Worm (Caenorhabditis elegans) whole organism, L2 larva: ENCODE data around the gene nas-24.

Experiments used
- F13H6.1 ChIP-seq: sonication (generic microtip); optimal IDR thresholded peaks from 2 replicates; lab custom pipeline; 2016; ENCODE audit warnings: missing genetic modification characterization, missing compliant biosample characterization
- ama-1 ChIP-seq: fragments of 150-350 bp; optimal IDR thresholded peaks from 2 replicates; lab custom pipeline; 2018; ENCODE audit warnings: inconsistent platforms
- lsy-2 ChIP-seq, 2 experiments: fragments of 150-350 bp in 1 of 2; sonication (generic microtip) in 1 of 2; optimal IDR thresholded peaks; 2 replicates each; lab custom pipeline; 2014 to 2017; ENCODE audit warnings: missing biosample characterization in 2 of 2, missing genetic modification characterization in 2 of 2
- nhr-11 ChIP-seq: fragments of 150-350 bp; optimal IDR thresholded peaks from 2 replicates; lab custom pipeline; 2014; ENCODE audit warnings: missing biosample characterization, missing genetic modification characterization
- snpc-4 ChIP-seq: fragments of 150-350 bp; optimal IDR thresholded peaks from 2 replicates; lab custom pipeline; 2014; ENCODE audit warnings: missing biosample characterization, missing genetic modification characterization
- unc-39 ChIP-seq: fragments of 150-350 bp; optimal IDR thresholded peaks from 2 replicates; lab custom pipeline; 2014; ENCODE audit warnings: missing biosample characterization, missing genetic modification characterization

DNA sequence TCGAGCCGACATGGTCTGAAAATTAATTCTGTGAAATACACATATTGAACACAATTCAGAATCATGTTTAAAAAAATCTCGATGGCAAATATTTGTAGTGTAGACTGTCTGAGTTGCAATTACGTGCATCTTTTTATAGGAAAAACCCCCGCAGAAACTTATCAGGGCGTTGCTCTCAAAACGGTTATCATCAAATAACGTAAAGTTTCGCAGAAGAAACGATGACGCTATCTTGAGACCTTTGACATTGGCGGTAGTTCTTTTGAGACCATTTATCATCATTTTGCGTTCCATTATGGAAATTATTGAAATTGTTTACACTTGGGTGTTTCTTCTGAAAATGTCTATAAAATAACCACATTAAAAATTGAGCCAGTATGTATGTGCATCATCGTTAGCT lies 38.4 kb upstream of the nas-24 start, which contains the start of gene dct-17:
- TF ChIP-seq ama-1 (lab: Kevin White, UChicago) (no peak), lsy-2 (tag; optimal IDR thresholded peaks at IDR 0.05; lab: Kevin White, UChicago) (no peak), unc-39 (tag; lab: Kevin White, UChicago) (no peak), F13H6.1 (tag; lab: Kevin White, UChicago) (no peak), snpc-4 (tag; lab: Kevin White, UChicago) (no peak), nhr-11 (tag; lab: Kevin White, UChicago) (no peak)
